Worm (Caenorhabditis elegans): ENCODE results near the gene ceh-58.
A peak's percentile ranks its signal among the peaks of the same experiment; 100 is the strongest.

- TF ChIP-seq lin-13 (GFP tag; optimal IDR thresholded peaks at IDR 0.05) (no peak), nhr-10 (tag; optimal IDR thresholded peaks at IDR 0.05) (no peak), egl-27 (tag; optimal IDR thresholded peaks at IDR 0.05) (peak; percentile 8), ama-1 (optimal IDR thresholded peaks at IDR 0.05) (no peak), nhr-77 (tag; optimal IDR thresholded peaks at IDR 0.05) (no peak), fos-1 (tag; optimal IDR thresholded peaks at IDR 0.05) (peak; percentile 84), skn-1 (tag; optimal IDR thresholded peaks at IDR 0.05) (no peak), ztf-11 (tag; optimal IDR thresholded peaks at IDR 0.05) (no peak), mdl-1 (tag; optimal IDR thresholded peaks at IDR 0.05) (peak in 1 of 2 experiments; percentile 64), ztf-4 (tag; optimal IDR thresholded peaks at IDR 0.05) (no peak), ZK546.5 (tag; optimal IDR thresholded peaks at IDR 0.05) (no peak), nhr-6 (tag; optimal IDR thresholded peaks at IDR 0.05) (no peak)
Observed at ce11 chrII:10389776-10390175, 20.4 kb upstream of the ceh-58 start.
